Worm (Caenorhabditis elegans) whole organism, late embryonic: Measurements from ENCODE around the gene ZK380.4.

Experiments used
- C08G9.2 ChIP-seq: sonication (generic microtip); optimal IDR thresholded peaks from 2 replicates; lab custom pipeline; 2016; ENCODE audit warnings: mild to moderate bottlenecking, missing genetic modification characterization, moderate library complexity, missing compliant biosample characterization
- C38D4.7 ChIP-seq: fragments of 200-800 bp; sonication (Bioruptor generic); optimal IDR thresholded peaks from 2 replicates; lab custom pipeline; 2018; ENCODE audit warnings: mild to moderate bottlenecking, missing genetic modification characterization, moderate library complexity, missing compliant biosample characterization
- F13H6.1 ChIP-seq: sonication (generic microtip); optimal IDR thresholded peaks from 2 replicates; lab custom pipeline; 2016; ENCODE audit warnings: missing genetic modification characterization, missing compliant biosample characterization
- K02D7.2 ChIP-seq: sonication (generic microtip); optimal IDR thresholded peaks from 2 replicates; lab custom pipeline; 2017; ENCODE audit warnings: mild to moderate bottlenecking, missing genetic modification characterization, missing compliant biosample characterization
- K09A11.1 ChIP-seq: sonication (generic microtip); optimal IDR thresholded peaks from 2 replicates; lab custom pipeline; 2017; ENCODE audit warnings: antibody characterized with exemption, mild to moderate bottlenecking, missing genetic modification characterization, missing compliant biosample characterization; ENCODE audit not compliant: insufficient read depth
- Y22D7AL.16 ChIP-seq: sonication (generic microtip); optimal IDR thresholded peaks from 2 replicates; lab custom pipeline; 2016; ENCODE audit warnings: missing genetic modification characterization, missing compliant biosample characterization
- ahr-1 ChIP-seq: sonication (generic microtip); optimal IDR thresholded peaks from 2 replicates; lab custom pipeline; 2016; ENCODE audit warnings: missing genetic modification characterization, missing compliant biosample characterization
- ama-1 ChIP-seq: fragments of 150-350 bp; optimal IDR thresholded peaks from 2 replicates; lab custom pipeline; 2014
- ceh-18 ChIP-seq: sonication (generic microtip); optimal IDR thresholded peaks from 2 replicates; lab custom pipeline; 2016; ENCODE audit warnings: missing genetic modification characterization, missing compliant biosample characterization
- ceh-19 ChIP-seq: fragments of 200-800 bp; sonication (Bioruptor generic); optimal IDR thresholded peaks from 2 replicates; lab custom pipeline; 2018; ENCODE audit warnings: mild to moderate bottlenecking, missing genetic modification characterization, missing compliant biosample characterization
- ceh-2 ChIP-seq: sonication (generic microtip); optimal IDR thresholded peaks from 2 replicates; lab custom pipeline; 2016; ENCODE audit warnings: missing genotype, missing genetic modification characterization, missing compliant biosample characterization
- ceh-24 ChIP-seq: sonication (generic microtip); optimal IDR thresholded peaks from 2 replicates; lab custom pipeline; 2016; ENCODE audit warnings: mild to moderate bottlenecking, missing genetic modification characterization, missing compliant biosample characterization
- ceh-30 ChIP-seq: fragments of 150-350 bp; optimal IDR thresholded peaks from 2 replicates; lab custom pipeline; 2014; ENCODE audit warnings: missing biosample characterization, missing genetic modification characterization
- ceh-34 ChIP-seq: sonication (generic microtip); optimal IDR thresholded peaks from 2 replicates; lab custom pipeline; 2016; ENCODE audit warnings: mild to moderate bottlenecking, missing genetic modification characterization, missing compliant biosample characterization
- ceh-48 ChIP-seq: sonication (generic microtip); optimal IDR thresholded peaks from 2 replicates; lab custom pipeline; 2016; ENCODE audit warnings: missing genetic modification characterization, inconsistent platforms, missing compliant biosample characterization
- ceh-6 ChIP-seq: fragments of 200-800 bp; sonication (Bioruptor generic); optimal IDR thresholded peaks from 2 replicates; lab custom pipeline; 2018; ENCODE audit warnings: mild to moderate bottlenecking, missing genetic modification characterization, missing compliant biosample characterization
- ceh-9 ChIP-seq: sonication (generic microtip); optimal IDR thresholded peaks from 2 replicates; lab custom pipeline; 2016; ENCODE audit warnings: mild to moderate bottlenecking, missing genetic modification characterization, inconsistent platforms, missing compliant biosample characterization
- dmd-4 ChIP-seq: sonication (generic microtip); optimal IDR thresholded peaks from 2 replicates; lab custom pipeline; 2016; ENCODE audit warnings: borderline replicate concordance, missing genetic modification characterization, missing compliant biosample characterization
- elt-2 ChIP-seq: sonication (generic microtip); optimal IDR thresholded peaks from 2 replicates; lab custom pipeline; 2016; ENCODE audit warnings: missing genetic modification reagents, missing genetic modification characterization, missing compliant biosample characterization
- elt-4 ChIP-seq: sonication (generic microtip); optimal IDR thresholded peaks from 2 replicates; lab custom pipeline; 2016; ENCODE audit warnings: missing genetic modification characterization, missing compliant biosample characterization
- ets-4 ChIP-seq: sonication (generic microtip); optimal IDR thresholded peaks from 2 replicates; lab custom pipeline; 2016; ENCODE audit warnings: missing genetic modification characterization, missing compliant biosample characterization
- eyg-1 ChIP-seq: sonication (generic microtip); optimal IDR thresholded peaks from 2 replicates; lab custom pipeline; 2016; ENCODE audit warnings: missing genotype, missing genetic modification characterization, missing compliant biosample characterization
- fax-1 ChIP-seq: sonication (generic microtip); optimal IDR thresholded peaks from 2 replicates; lab custom pipeline; 2016; ENCODE audit warnings: missing genotype, missing genetic modification characterization, missing compliant biosample characterization
- fkh-6 ChIP-seq: sonication (generic microtip); optimal IDR thresholded peaks from 2 replicates; lab custom pipeline; 2016; ENCODE audit warnings: missing genetic modification characterization, missing compliant biosample characterization
- hlh-6 ChIP-seq: sonication (generic microtip); optimal IDR thresholded peaks from 2 replicates; lab custom pipeline; 2016; ENCODE audit warnings: missing genotype, missing genetic modification characterization, missing compliant biosample characterization
- hlh-8 ChIP-seq: sonication (generic microtip); optimal IDR thresholded peaks from 2 replicates; lab custom pipeline; 2016; ENCODE audit warnings: missing genotype, missing genetic modification characterization, missing compliant biosample characterization
- madf-2 ChIP-seq: sonication (generic microtip); optimal IDR thresholded peaks from 2 replicates; lab custom pipeline; 2017; ENCODE audit warnings: missing genetic modification characterization, missing compliant biosample characterization
- nhr-232 ChIP-seq: sonication (generic microtip); optimal IDR thresholded peaks from 2 replicates; lab custom pipeline; 2016; ENCODE audit warnings: missing genetic modification characterization, missing compliant biosample characterization
- odd-2 ChIP-seq: sonication (generic microtip); optimal IDR thresholded peaks from 2 replicates; lab custom pipeline; 2017; ENCODE audit warnings: antibody characterized with exemption, mild to moderate bottlenecking, missing genetic modification characterization, missing compliant biosample characterization
- pat-9 ChIP-seq: fragments of 200-800 bp; sonication (Bioruptor generic); optimal IDR thresholded peaks from 2 replicates; lab custom pipeline; 2018; ENCODE audit warnings: mild to moderate bottlenecking, missing genetic modification characterization, moderate library complexity, missing compliant biosample characterization
- pha-2 ChIP-seq: sonication (generic microtip); optimal IDR thresholded peaks from 2 replicates; lab custom pipeline; 2017; ENCODE audit warnings: mild to moderate bottlenecking, missing genetic modification characterization, missing compliant biosample characterization
- pha-4 ChIP-seq: fragments of 150-350 bp; optimal IDR thresholded peaks from 2 replicates; lab custom pipeline; 2018; ENCODE audit warnings: missing biosample characterization, missing genetic modification reagents, missing genetic modification characterization
- rnt-1 ChIP-seq: sonication (generic microtip); optimal IDR thresholded peaks from 2 replicates; lab custom pipeline; 2016; ENCODE audit warnings: missing genetic modification characterization, missing compliant biosample characterization
- sox-2 ChIP-seq: fragments of 200-800 bp; sonication (Bioruptor generic); IDR thresholded peaks from 2 replicates; pipeline ENCODE4 v1.3.6; 2022; ENCODE audit warnings: missing genetic modification reagents, missing genetic modification characterization, missing compliant biosample characterization
- syd-9 ChIP-seq: sonication (generic microtip); optimal IDR thresholded peaks from 2 replicates; lab custom pipeline; 2016; ENCODE audit warnings: mild to moderate bottlenecking, missing genetic modification characterization, moderate library complexity, missing compliant biosample characterization
- tbx-2 ChIP-seq: sonication (generic microtip); optimal IDR thresholded peaks from 2 replicates; lab custom pipeline; 2016; ENCODE audit warnings: missing genetic modification characterization, missing compliant biosample characterization
- tbx-7 ChIP-seq: sonication (generic microtip); optimal IDR thresholded peaks from 2 replicates; lab custom pipeline; 2016; ENCODE audit warnings: missing genotype, missing genetic modification characterization, missing compliant biosample characterization
- ttx-3 ChIP-seq: sonication (generic microtip); optimal IDR thresholded peaks from 2 replicates; lab custom pipeline; 2016; ENCODE audit warnings: missing genetic modification reagents, missing genetic modification characterization, missing compliant biosample characterization
- unc-55 ChIP-seq: sonication (generic microtip); optimal IDR thresholded peaks from 2 replicates; lab custom pipeline; 2017; ENCODE audit warnings: missing biosample characterization, missing genetic modification reagents, missing genetic modification characterization
- zip-5 ChIP-seq: sonication (generic microtip); optimal IDR thresholded peaks from 2 replicates; lab custom pipeline; 2016; ENCODE audit warnings: missing genetic modification characterization, missing compliant biosample characterization
- ztf-16 ChIP-seq: sonication (generic microtip); optimal IDR thresholded peaks from 2 replicates; lab custom pipeline; 2017; ENCODE audit warnings: missing genetic modification characterization, missing compliant biosample characterization

The ZK380.4 gene

DNA sequence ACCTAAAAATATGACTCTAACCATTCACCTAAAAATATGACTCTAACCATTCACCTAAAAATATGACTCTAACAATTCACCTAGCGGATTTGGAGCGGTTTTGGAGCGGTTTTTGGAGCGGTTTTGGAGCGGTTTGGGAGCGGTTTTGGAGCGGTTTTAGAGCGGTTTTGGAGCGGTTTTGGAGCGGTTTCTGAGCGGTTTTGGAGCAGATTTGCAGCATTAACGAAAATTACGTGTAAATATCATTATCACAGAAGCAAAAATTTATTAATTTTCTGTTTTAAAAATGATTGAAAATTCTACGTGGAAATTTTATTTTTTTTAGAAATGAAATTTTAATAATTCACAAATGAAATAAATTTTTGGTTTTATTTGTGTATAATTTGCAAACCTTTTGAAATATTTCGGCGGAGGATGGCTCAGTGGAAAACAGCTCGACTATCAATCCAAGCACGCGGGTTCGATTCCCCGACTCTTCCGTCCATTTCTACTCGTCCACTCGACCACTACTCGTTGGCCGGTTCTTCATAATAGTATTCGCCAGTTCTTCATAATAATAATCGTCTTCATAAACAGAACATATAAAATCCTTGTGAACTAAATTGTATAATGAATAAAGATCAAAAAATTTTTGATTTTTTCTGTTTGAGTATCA, 8.2 kb downstream of the ZK380.4 start:
- no peak for TF ChIP-seq F13H6.1 (tag; lab: Kevin White, UChicago)
- no peak for TF ChIP-seq ttx-3 (tag; lab: Kevin White, UChicago)
- no peak for TF ChIP-seq ceh-34

DNA sequence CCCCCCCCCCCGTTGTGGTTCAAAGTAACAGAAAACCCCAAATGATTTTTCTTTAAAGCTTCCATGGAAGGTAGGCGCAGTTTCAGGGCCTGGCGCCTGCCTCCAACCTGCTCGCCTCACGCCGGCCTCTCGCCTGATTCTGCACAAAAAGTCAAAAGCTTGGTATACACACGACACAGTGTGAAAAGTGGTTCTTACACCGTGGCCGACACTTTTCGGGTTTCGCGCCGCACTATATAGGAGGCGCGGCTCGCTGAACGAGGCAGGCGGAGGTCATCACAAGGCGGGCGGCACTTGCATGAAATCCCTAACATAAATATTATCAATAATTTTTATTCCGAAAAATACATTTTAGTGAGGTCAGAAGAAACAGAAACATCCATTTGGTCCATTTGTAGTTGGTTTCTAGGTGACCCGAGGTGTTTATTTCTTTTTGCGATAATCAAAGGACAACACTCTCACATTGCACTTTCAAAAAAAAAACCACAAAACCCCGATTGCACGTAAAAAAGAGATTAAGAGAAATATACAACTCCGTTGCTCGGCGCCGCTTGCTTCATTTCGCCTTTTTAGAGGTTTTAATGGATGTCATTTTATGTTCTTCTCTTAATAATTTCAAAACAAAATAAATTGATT, 20.8 kb downstream of the ZK380.4 start, which contains the start of gene ZK380.2:
TSS of gene ZK380.2 (plus strand) at position 586 of the 636 bp plus-strand sequence.
- TF ChIP-seq zip-5 (tag; lab: Kevin White, UChicago), result no peak
- no peak for TF ChIP-seq ceh-30
- TF ChIP-seq eyg-1 (tag; lab: Kevin White, UChicago), result no peak
- no peak for TF ChIP-seq tbx-7 (tag; lab: Kevin White, UChicago)
- no peak for TF ChIP-seq ceh-19
- no peak for TF ChIP-seq hlh-6 (tag; lab: Kevin White, UChicago)
- TF ChIP-seq ceh-34, result no peak
- no peak for TF ChIP-seq ets-4 (tag; lab: Kevin White, UChicago)
- no peak for TF ChIP-seq unc-55 (GFP tag; lab: Kevin White, UChicago)
- TF ChIP-seq ceh-18, result no peak
- no peak for TF ChIP-seq pat-9 (tag; lab: Kevin White, UChicago)
- no peak for TF ChIP-seq elt-2 (tag; lab: Kevin White, UChicago)
- TF ChIP-seq ceh-24 (tag; lab: Kevin White, UChicago), result no peak

DNA sequence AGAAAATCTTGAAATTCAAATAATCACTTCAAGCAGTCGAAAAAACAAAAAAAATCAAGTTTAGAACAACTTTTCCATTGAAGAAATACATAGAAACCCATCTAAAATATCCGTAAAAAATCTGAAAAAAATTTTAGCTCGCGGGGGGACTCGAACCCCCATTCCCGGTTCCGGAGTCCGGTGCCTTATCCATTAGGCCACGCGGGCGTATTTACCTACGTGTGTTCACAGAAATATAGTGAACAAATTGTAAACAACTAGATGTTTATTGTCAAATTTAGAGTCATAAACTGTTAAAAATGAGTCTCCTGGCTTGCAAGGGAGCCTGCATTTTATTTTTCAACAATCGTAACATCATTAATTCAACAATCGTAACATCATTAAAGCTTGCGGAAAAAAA, 22.0 kb downstream of the ZK380.4 start:
- no peak for TF ChIP-seq sox-2 (GFP tag; lab: Robert Waterston, UW)
- TF ChIP-seq K09A11.1, result no peak
- TF ChIP-seq Y22D7AL.16 (tag; lab: Kevin White, UChicago), result no peak
- no peak for TF ChIP-seq ets-4 (tag; lab: Kevin White, UChicago)

DNA sequence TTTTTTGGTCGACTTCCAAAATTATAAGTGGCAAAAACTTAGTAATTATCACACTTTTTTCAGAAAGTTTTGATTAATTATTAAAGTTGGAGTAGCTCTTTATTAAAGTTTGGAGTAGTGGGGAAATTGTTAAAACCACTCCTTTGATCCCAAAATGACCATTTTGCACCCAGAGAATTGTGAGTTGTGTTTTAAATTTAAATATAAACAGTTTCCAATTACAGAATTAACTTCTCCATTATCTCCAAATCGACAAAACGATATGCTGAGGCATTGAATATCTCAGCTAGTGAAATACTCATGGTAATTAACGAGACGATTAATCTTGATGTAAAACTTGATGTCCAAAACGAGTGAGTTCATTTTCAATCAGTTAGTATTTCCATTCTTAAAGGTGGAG, 24.0 kb downstream of the ZK380.4 start, which contains the start of gene fbxb-58:
TSS of gene fbxb-58 (plus strand) at position 301 of the 400 bp plus-strand sequence.
- TF ChIP-seq syd-9 (no peak), ceh-48 (tag; lab: Kevin White, UChicago) (no peak), sox-2 (GFP tag; lab: Robert Waterston, UW) (no peak), nhr-232 (tag; lab: Kevin White, UChicago) (no peak), C08G9.2 (tag; lab: Kevin White, UChicago) (no peak)

DNA sequence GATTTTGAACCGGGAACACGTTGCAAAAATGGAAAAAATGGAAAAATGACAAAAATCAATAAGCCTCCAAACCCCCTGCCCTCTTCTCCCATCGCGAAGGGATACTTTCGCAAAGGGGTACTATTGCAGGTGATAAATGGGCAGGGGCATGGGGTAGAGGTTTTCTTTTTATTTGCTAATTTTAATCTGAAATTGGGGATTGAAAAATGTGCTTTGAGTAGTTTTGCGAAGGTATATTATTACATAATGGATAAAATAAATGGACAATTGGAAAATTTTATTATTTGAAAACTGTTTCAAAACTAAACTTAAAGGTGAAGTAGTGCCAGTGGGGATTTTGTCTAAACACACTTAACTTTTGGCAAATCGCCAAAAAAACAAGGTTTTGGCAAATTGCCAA, 24.8 kb downstream of the ZK380.4 start:
- peak; percentile 17 for TF ChIP-seq fkh-6
- peak; percentile 85 for TF ChIP-seq ztf-16 (tag; lab: Kevin White, UChicago)
- TF ChIP-seq ahr-1 (tag; lab: Kevin White, UChicago), result peak; percentile 54
- TF ChIP-seq K02D7.2 (tag; lab: Kevin White, UChicago), result peak; percentile 6
- TF ChIP-seq rnt-1 (tag; lab: Kevin White, UChicago), result peak; percentile 82
- no peak for TF ChIP-seq ama-1 (lab: Kevin White, UChicago)
- peak; percentile 17 for TF ChIP-seq dmd-4
- TF ChIP-seq hlh-6 (tag; lab: Kevin White, UChicago), result peak; percentile 7
- peak; percentile 50 for TF ChIP-seq ceh-2
- TF ChIP-seq pha-2 (tag; lab: Kevin White, UChicago), result no peak
- no peak for TF ChIP-seq unc-55 (GFP tag; lab: Kevin White, UChicago)
- peak; percentile 31 for TF ChIP-seq nhr-232 (tag; lab: Kevin White, UChicago)
- peak; percentile 33 for TF ChIP-seq fax-1 (tag; lab: Kevin White, UChicago)
- no peak for TF ChIP-seq ceh-19
- no peak for TF ChIP-seq elt-4 (tag; lab: Kevin White, UChicago)
- peak; percentile 85 for TF ChIP-seq tbx-2 (tag; lab: Kevin White, UChicago)
- TF ChIP-seq ttx-3 (tag; lab: Kevin White, UChicago), result peak; percentile 62
- TF ChIP-seq ceh-6 (GFP tag; lab: Kevin White, UChicago), result no peak
- TF ChIP-seq madf-2 (tag; lab: Kevin White, UChicago), result peak; percentile 55
- TF ChIP-seq zip-5 (tag; lab: Kevin White, UChicago), result peak; percentile 13
- peak; percentile 37 for TF ChIP-seq hlh-8
- no peak for TF ChIP-seq ceh-9 (tag; lab: Kevin White, UChicago)
- TF ChIP-seq eyg-1 (tag; lab: Kevin White, UChicago), result no peak
- TF ChIP-seq C38D4.7 (GFP tag; lab: Kevin White, UChicago), result no peak
- TF ChIP-seq ceh-18, result peak; percentile 97
- no peak for TF ChIP-seq C08G9.2 (tag; lab: Kevin White, UChicago)
- TF ChIP-seq ceh-48 (tag; lab: Kevin White, UChicago), result peak; percentile 94
- no peak for TF ChIP-seq odd-2 (tag; lab: Kevin White, UChicago)
- no peak for TF ChIP-seq pha-4 (tag; lab: Kevin White, UChicago)
